Worm (Caenorhabditis elegans): ENCODE measurements around the gene T24C4.3.

The T24C4.3 gene

DNA sequence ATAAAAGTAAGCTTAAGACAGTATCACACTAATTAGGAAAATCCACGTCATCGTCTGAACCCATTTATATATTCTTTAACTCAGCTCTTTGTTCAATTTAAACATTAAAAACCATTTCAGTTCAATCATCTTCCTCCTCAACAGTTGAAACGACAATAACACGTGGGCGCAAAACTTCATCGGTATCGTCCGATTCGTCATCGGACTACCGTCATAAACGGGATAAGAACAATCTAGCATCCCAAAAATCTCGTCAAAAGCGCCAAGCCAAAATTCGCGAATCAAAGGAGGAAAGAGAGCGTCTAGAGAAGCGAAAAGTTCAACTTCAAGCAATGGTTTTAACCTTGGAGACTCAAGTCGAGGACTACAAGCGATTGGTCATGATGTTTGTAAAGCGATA, 37.1 kb downstream of the T24C4.3 start:
- TF ChIP-seq cog-1 (tag; optimal IDR thresholded peaks at IDR 0.05) (no peak), klf-2 (GFP tag; conservative IDR thresholded peaks at IDR 0.05) (no peak), ztf-29 (GFP tag; IDR thresholded peaks at IDR 0.05) (no peak), ztf-23 (GFP tag; IDR thresholded peaks at IDR 0.05) (no peak), tab-1 (GFP tag; IDR thresholded peaks at IDR 0.05) (no peak), ref-1 (GFP tag; conservative IDR thresholded peaks at IDR 0.05) (no peak), med-1 (GFP tag; optimal IDR thresholded peaks at IDR 0.05; ENCODE audit: insufficient read depth) (no peak), flt-1 (GFP tag; IDR thresholded peaks at IDR 0.05) (no peak), T22C8.4 (GFP tag; IDR thresholded peaks at IDR 0.05) (no peak)

DNA sequence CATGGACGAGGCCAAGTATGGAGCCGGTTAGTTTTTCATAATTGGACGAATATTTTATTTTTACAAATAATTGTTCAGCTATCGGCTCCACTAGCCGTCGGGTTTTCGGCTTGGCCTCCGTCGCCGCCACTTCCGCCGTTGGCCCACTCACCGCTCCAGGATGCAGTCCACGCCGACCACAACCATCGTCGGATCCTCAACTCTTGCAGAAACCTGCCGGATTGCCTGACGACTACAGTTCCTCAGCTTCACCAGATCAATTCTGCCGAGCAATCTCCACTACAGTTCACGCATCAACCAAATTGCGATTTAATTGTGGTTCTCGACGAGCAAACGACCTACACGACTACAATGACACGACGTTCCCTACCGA, 37.8 kb downstream of the T24C4.3 start:
- TF ChIP-seq med-1 (GFP tag; optimal IDR thresholded peaks at IDR 0.05; ENCODE audit: insufficient read depth) = no peak
- peak; percentile 66; the same call in 1 of the 2 replicates for TF ChIP-seq flt-1 (GFP tag; IDR thresholded peaks at IDR 0.05)
- TF ChIP-seq cog-1 (tag; optimal IDR thresholded peaks at IDR 0.05) = no peak
- no peak for TF ChIP-seq ztf-23 (GFP tag; IDR thresholded peaks at IDR 0.05)
- peak; percentile 30; the same call in 1 of the 2 replicates for TF ChIP-seq ztf-29 (GFP tag; IDR thresholded peaks at IDR 0.05)
- TF ChIP-seq T22C8.4 (GFP tag; IDR thresholded peaks at IDR 0.05) = no peak
- TF ChIP-seq tab-1 (GFP tag; IDR thresholded peaks at IDR 0.05) = no peak
- no peak for TF ChIP-seq ref-1 (GFP tag; conservative IDR thresholded peaks at IDR 0.05)

DNA sequence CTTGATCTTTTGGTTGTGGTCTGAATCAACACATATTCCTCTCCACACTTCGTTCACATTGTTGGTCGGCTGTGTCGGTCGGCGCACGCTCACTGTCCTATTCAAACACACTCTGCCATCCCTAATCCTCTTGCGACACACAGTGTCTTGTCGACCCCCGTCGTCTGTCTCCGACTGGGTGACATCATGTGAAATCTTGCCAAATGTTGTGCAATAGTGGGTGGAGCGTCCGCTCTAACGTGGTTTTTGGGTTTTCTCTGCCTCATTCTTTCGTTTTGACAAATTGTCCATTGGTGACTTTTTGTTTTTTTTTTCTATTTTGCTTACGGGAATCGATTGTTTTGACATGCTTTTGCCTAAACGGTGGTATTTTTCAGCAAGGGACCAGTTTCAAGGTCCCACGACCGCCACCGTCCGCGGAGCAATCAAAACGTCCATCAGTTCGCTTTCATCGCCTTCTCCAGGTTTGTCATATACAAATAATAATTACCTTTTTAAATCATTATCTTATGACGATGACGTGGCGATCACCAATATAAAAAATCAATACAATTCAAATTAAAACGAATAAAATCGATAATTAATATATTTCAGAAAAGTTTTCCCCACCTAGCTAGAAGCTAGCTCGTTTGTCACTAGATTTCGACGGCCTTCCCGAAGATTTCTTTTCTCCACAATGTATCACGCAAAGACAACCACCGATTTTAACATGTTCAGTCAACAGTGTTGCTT, 38.4 kb downstream of the T24C4.3 start:
- TF ChIP-seq cog-1 (tag; optimal IDR thresholded peaks at IDR 0.05) (peak; percentile 85), T22C8.4 (GFP tag; IDR thresholded peaks at IDR 0.05) (peak; percentile 57; the same call in 1 of the 2 replicates), ztf-23 (GFP tag; IDR thresholded peaks at IDR 0.05) (no peak), ref-1 (GFP tag; conservative IDR thresholded peaks at IDR 0.05) (no peak), klf-2 (GFP tag; conservative IDR thresholded peaks at IDR 0.05) (no peak), flt-1 (GFP tag; IDR thresholded peaks at IDR 0.05) (peak; percentile 78), ztf-29 (GFP tag; IDR thresholded peaks at IDR 0.05) (no peak), med-1 (GFP tag; optimal IDR thresholded peaks at IDR 0.05; ENCODE audit: insufficient read depth) (no peak), tab-1 (GFP tag; IDR thresholded peaks at IDR 0.05) (no peak)

DNA sequence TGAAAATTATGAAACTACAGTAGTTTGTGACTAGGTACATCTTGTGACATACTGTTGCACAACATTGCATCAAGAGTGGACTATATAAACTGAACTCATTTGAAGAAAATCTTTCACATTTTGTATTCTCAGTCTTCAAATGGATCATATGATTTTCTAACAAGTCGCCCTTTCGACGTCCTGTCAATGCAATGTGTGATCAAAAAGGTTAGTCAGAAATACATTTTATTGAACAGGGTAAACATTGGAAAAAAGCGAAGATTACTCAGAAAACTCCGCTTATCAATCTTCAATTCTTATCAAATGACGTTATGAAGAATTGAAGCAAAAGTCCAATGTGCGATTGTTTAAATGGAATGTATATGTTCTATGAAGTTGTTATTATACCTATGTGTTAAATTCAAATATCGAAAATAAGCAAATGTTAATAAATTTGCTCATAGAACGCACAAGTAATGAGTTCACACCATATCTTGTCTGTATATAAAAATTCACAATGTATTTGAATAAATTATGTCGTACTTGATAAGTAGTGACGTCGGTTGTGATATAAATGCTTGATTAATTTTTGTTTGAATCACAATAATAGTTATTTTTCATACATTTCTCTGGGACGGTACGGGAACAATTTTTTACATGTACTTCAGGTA, 39.3 kb downstream of the T24C4.3 start, which contains the start of gene zip-2:
zip-2 (plus strand) TSS at position 128 of the 650 bp plus-strand sequence.
- TF ChIP-seq med-1 (GFP tag; optimal IDR thresholded peaks at IDR 0.05; ENCODE audit: insufficient read depth) = no peak
- no peak for TF ChIP-seq T22C8.4 (GFP tag; IDR thresholded peaks at IDR 0.05)
- no peak for TF ChIP-seq flt-1 (GFP tag; IDR thresholded peaks at IDR 0.05)
- TF ChIP-seq klf-2 (GFP tag; conservative IDR thresholded peaks at IDR 0.05) = no peak
- TF ChIP-seq tab-1 (GFP tag; IDR thresholded peaks at IDR 0.05) = no peak

DNA sequence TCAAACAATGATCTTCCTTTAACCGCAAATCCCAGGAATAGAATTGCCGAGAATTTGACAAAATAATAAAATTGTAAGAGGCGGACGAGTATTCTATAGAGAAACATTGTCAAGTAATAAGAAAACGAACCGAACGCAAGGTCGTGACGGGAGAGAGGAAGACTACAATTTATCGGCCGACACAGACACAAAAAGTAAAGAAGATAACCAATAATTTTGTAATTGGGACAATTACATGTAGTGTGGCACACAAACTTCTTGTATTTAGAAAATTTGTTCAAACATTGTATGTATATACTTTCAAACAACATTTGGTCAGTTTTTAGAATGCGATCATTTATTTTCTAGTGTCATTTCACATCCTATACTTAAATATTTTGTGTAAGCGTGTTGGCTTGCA, 40.3 kb downstream of the T24C4.3 start, which contains the start of gene ceeh-1:
ceeh-1 (minus strand) TSS at position 317 of the 400 bp plus-strand sequence.
- TF ChIP-seq cog-1 (tag; optimal IDR thresholded peaks at IDR 0.05) = no peak
- TF ChIP-seq flt-1 (GFP tag; IDR thresholded peaks at IDR 0.05) = no peak
- TF ChIP-seq tab-1 (GFP tag; IDR thresholded peaks at IDR 0.05) = no peak
- no peak for TF ChIP-seq med-1 (GFP tag; optimal IDR thresholded peaks at IDR 0.05; ENCODE audit: insufficient read depth)
- TF ChIP-seq T22C8.4 (GFP tag; IDR thresholded peaks at IDR 0.05) = no peak
- TF ChIP-seq ztf-23 (GFP tag; IDR thresholded peaks at IDR 0.05) = no peak
- no peak for TF ChIP-seq ref-1 (GFP tag; conservative IDR thresholded peaks at IDR 0.05)
- no peak for TF ChIP-seq ztf-29 (GFP tag; IDR thresholded peaks at IDR 0.05)
- TF ChIP-seq klf-2 (GFP tag; conservative IDR thresholded peaks at IDR 0.05) = no peak

DNA sequence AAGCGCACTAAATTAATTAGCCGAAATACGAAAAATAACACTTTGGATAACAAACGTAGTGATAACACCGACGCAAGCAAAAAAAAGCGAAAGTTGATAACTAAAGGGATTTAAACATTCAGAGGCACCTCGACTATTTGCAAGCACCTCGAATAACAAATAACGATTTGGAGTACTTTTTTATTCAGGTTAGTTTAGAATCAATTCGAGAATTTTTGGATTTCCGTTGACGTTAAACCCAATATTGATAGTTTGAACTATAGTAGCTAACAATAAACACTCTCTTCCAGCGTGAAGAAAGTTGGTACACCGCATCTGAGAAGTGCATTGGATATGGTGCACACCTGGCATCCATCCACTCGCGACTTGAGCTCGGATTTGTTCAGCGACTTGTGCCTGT, 47.0 kb downstream of the T24C4.3 start:
- no peak for TF ChIP-seq tab-1 (GFP tag; IDR thresholded peaks at IDR 0.05)
- TF ChIP-seq T22C8.4 (GFP tag; IDR thresholded peaks at IDR 0.05) = no peak
- TF ChIP-seq ztf-23 (GFP tag; IDR thresholded peaks at IDR 0.05) = no peak
- TF ChIP-seq klf-2 (GFP tag; conservative IDR thresholded peaks at IDR 0.05) = no peak
- no peak for TF ChIP-seq ztf-29 (GFP tag; IDR thresholded peaks at IDR 0.05)
- no peak for TF ChIP-seq cog-1 (tag; optimal IDR thresholded peaks at IDR 0.05)
- TF ChIP-seq ref-1 (GFP tag; conservative IDR thresholded peaks at IDR 0.05) = no peak
- TF ChIP-seq med-1 (GFP tag; optimal IDR thresholded peaks at IDR 0.05; ENCODE audit: insufficient read depth) = no peak
- TF ChIP-seq flt-1 (GFP tag; IDR thresholded peaks at IDR 0.05) = no peak

DNA sequence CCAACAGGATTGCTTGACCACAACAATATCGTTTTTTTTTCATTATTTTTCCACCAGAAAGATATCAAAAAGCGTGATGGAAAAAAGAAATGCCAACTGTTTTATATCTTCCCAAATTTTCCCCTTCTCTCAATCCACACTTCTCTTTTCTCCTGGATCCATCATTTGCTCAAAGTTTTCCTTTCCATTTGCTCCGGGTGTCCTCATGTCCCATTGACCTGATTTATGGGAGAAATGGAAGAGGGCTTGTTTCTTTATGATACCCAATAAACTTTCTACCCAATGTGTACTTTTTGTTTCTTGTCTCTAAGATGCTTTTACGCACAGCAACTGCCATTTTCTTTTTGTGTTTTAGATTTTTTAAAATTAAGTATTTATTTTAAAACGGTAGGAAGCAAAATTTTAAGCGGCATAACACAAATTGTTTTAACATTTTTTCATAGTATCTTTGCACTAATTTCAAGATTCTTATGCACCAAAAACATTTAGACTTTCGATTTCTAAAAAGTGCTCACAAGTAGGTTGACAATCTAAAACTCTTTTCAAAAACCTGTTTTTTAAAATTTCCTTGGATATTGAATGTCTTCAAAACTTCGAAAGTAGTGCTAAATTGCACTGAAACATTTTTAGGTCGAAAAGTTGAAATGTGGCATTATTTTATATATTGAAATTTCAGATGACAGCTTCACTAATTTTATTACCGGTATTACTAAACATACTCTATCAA, 49.6 kb downstream of the T24C4.3 start, which contains the start of gene clec-149:
clec-149 (plus strand) TSS at position 677 of the 727 bp plus-strand sequence.
- TF ChIP-seq ztf-23 (GFP tag; IDR thresholded peaks at IDR 0.05) (no peak), cog-1 (tag; optimal IDR thresholded peaks at IDR 0.05) (no peak), ref-1 (GFP tag; conservative IDR thresholded peaks at IDR 0.05) (no peak), klf-2 (GFP tag; conservative IDR thresholded peaks at IDR 0.05) (no peak), flt-1 (GFP tag; IDR thresholded peaks at IDR 0.05) (no peak), ztf-29 (GFP tag; IDR thresholded peaks at IDR 0.05) (no peak), T22C8.4 (GFP tag; IDR thresholded peaks at IDR 0.05) (no peak), med-1 (GFP tag; optimal IDR thresholded peaks at IDR 0.05; ENCODE audit: insufficient read depth) (no peak), tab-1 (GFP tag; IDR thresholded peaks at IDR 0.05) (no peak)

Data from whole organism, midembryonic.